Fruit fly (Drosophila melanogaster): ENCODE results near the gene cDIP.

The cDIP gene

dm6 chr3R:21199085-21199899, 38.4 kb upstream of the cDIP start:
- TF ChIP-seq lola (GFP tag; optimal IDR thresholded peaks at IDR 0.05): no peak
- peak; percentile 50 for TF ChIP-seq Dif (GFP tag; optimal IDR thresholded peaks at IDR 0.05; ENCODE audit: partially characterized antibody)
- TF ChIP-seq GATAd (GFP tag; optimal IDR thresholded peaks at IDR 0.05): no peak
- no peak for TF ChIP-seq HLH106 (tag; optimal IDR thresholded peaks at IDR 0.05)
- TF ChIP-seq Hnf4 (GFP tag; optimal IDR thresholded peaks at IDR 0.05): no peak
- TF ChIP-seq Jra (GFP tag; optimal IDR thresholded peaks at IDR 0.05): no peak
- TF ChIP-seq Hr83 (GFP tag; optimal IDR thresholded peaks at IDR 0.05; ENCODE audit: poor library complexity, severe bottlenecking): no peak
- peak; percentile 77 for TF ChIP-seq psq (GFP tag; optimal IDR thresholded peaks at IDR 0.05)
- no peak for TF ChIP-seq ey (GFP tag; optimal IDR thresholded peaks at IDR 0.05)
- no peak for TF ChIP-seq Mio (GFP tag; optimal IDR thresholded peaks at IDR 0.05)
- peak; percentile 35 for TF ChIP-seq Vsx2 (GFP tag; optimal IDR thresholded peaks at IDR 0.05; ENCODE audit: partially characterized antibody)
- TF ChIP-seq sv (GFP tag; optimal IDR thresholded peaks at IDR 0.05): no peak
- TF ChIP-seq OdsH (GFP tag; optimal IDR thresholded peaks at IDR 0.05): no peak
- no peak for TF ChIP-seq fru (GFP tag; optimal IDR thresholded peaks at IDR 0.05)
- TF ChIP-seq dmrt93B (GFP tag; optimal IDR thresholded peaks at IDR 0.05): no peak
- no peak for TF ChIP-seq woc (GFP tag; optimal IDR thresholded peaks at IDR 0.05)
- TF ChIP-seq Rel (GFP tag; optimal IDR thresholded peaks at IDR 0.05): no peak
- peak; percentile 82 for TF ChIP-seq Rel (tag; optimal IDR thresholded peaks at IDR 0.05)
- TF ChIP-seq h (GFP tag; optimal IDR thresholded peaks at IDR 0.05): peak; percentile 4
- no peak for TF ChIP-seq N (GFP tag; optimal IDR thresholded peaks at IDR 0.05)
- peak; percentile 30 to 33 for TF ChIP-seq dl (GFP tag; optimal IDR thresholded peaks at IDR 0.05; ENCODE audit: insufficient read depth in 1 of 2, partially characterized antibody in 2 of 2)
- TF ChIP-seq Hr78 (GFP tag; optimal IDR thresholded peaks at IDR 0.05): no peak
- no peak for TF ChIP-seq CG9705 (GFP tag; optimal IDR thresholded peaks at IDR 0.05)
- TF ChIP-seq CG32264 (GFP tag; optimal IDR thresholded peaks at IDR 0.05): no peak
- TF ChIP-seq pan (optimal IDR thresholded peaks at IDR 0.05): no peak
- TF ChIP-seq Abd-B (GFP tag; optimal IDR thresholded peaks at IDR 0.05): no peak

DNA sequence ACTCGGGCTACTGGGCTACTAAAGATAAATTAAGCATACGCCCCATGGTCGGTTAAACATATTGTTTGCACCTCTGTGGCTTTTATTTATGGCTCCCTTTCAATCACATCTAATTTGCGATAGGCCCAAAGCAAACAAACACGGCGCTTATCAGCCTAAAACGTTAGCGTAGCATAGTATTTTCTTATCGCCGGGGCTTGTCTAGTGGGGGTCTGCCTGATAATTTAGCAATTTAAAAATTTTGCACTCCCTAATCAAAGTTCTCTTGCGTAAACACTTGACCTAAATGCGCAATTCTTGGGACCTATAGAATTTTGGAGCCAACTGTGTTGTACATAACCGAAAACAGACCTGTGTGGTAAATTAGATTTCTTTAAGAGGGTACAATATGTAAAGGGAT, 37.2 kb upstream of the cDIP start:
- peak; percentile 2 for TF ChIP-seq h (GFP tag; optimal IDR thresholded peaks at IDR 0.05)
- no peak for TF ChIP-seq foxo (GFP tag; optimal IDR thresholded peaks at IDR 0.05)
- TF ChIP-seq Mio (GFP tag; optimal IDR thresholded peaks at IDR 0.05): no peak
- TF ChIP-seq Rel (GFP tag; optimal IDR thresholded peaks at IDR 0.05): no peak
- no peak for TF ChIP-seq Rel (tag; optimal IDR thresholded peaks at IDR 0.05)
- no peak for TF ChIP-seq brk (GFP tag; optimal IDR thresholded peaks at IDR 0.05)
- no peak for TF ChIP-seq CG9705 (GFP tag; optimal IDR thresholded peaks at IDR 0.05)
- TF ChIP-seq Dif (GFP tag; optimal IDR thresholded peaks at IDR 0.05; ENCODE audit: partially characterized antibody): no peak
- peak; percentile 2 for TF ChIP-seq CrebA (GFP tag; optimal IDR thresholded peaks at IDR 0.05; ENCODE audit: borderline replicate concordance)

- TF ChIP-seq CG32264 (GFP tag; optimal IDR thresholded peaks at IDR 0.05): no peak
- TF ChIP-seq Vsx2 (GFP tag; optimal IDR thresholded peaks at IDR 0.05; ENCODE audit: partially characterized antibody): no peak
- TF ChIP-seq dmrt93B (GFP tag; optimal IDR thresholded peaks at IDR 0.05): no peak
- TF ChIP-seq Jra (GFP tag; optimal IDR thresholded peaks at IDR 0.05): no peak
- no peak for TF ChIP-seq jim (GFP tag; optimal IDR thresholded peaks at IDR 0.05)
- no peak for TF ChIP-seq N (GFP tag; optimal IDR thresholded peaks at IDR 0.05)
- no peak for TF ChIP-seq fru (GFP tag; optimal IDR thresholded peaks at IDR 0.05)
- no peak for TF ChIP-seq Dif (GFP tag; optimal IDR thresholded peaks at IDR 0.05; ENCODE audit: partially characterized antibody)
- no peak for TF ChIP-seq pan (optimal IDR thresholded peaks at IDR 0.05)
- TF ChIP-seq lola (GFP tag; optimal IDR thresholded peaks at IDR 0.05): no peak
- TF ChIP-seq br (GFP tag; optimal IDR thresholded peaks at IDR 0.05): no peak
- TF ChIP-seq tai (GFP tag; optimal IDR thresholded peaks at IDR 0.05): no peak
Measured at dm6 chr3R:21197566-21197965, 36.7 kb upstream of the cDIP start.
